Worm (Caenorhabditis elegans): ENCODE data around the gene F29A7.6.

DNA sequence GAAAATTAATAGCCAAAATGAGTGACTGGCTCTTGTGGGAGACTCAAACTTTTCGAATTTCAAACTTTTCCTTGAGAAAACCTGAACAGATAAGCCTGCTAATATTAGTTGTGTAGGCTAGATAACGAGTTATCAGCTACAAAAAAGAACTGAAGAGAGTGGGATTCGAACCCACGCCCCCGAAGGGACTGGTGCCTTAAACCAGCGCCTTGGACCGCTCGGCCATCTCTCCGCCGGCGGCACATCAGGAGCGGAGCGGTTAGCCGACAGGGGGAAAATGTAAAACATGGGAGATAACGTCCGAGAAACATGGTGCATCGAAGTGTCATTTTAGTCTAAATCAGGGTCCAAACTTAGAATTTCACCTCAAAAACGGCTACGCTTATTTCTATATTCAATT, 16.8 kb downstream of the F29A7.6 start:
- TF ChIP-seq ama-1 (optimal IDR thresholded peaks at IDR 0.05) (no peak), ama-1 (GFP tag; optimal IDR thresholded peaks at IDR 0.05) (no peak), rcor-1 (GFP tag; IDR thresholded peaks at IDR 0.05) (no peak), sptf-2 (GFP tag; optimal IDR thresholded peaks at IDR 0.05) (no peak)
